Fruit fly (Drosophila melanogaster) whole organism: ENCODE results near the gene scny.

Source experiments
- CG8478 ChIP-seq: fragments of >200 bp; optimal IDR thresholded peaks from 2 replicates; lab custom pipeline; 2018; ENCODE audit warnings: inconsistent platforms
- EcR ChIP-seq, 2 experiments: fragments of >200 bp; optimal IDR thresholded peaks; 2 replicates each; lab custom pipeline; 2017; ENCODE audit warnings: missing biosample characterization in 2 of 2, missing genetic modification characterization in 2 of 2, missing genetic modification reagents in 2 of 2
- pan ChIP-seq: fragments of >200 bp; optimal IDR thresholded peaks from 2 replicates; lab custom pipeline; 2017

DNA sequence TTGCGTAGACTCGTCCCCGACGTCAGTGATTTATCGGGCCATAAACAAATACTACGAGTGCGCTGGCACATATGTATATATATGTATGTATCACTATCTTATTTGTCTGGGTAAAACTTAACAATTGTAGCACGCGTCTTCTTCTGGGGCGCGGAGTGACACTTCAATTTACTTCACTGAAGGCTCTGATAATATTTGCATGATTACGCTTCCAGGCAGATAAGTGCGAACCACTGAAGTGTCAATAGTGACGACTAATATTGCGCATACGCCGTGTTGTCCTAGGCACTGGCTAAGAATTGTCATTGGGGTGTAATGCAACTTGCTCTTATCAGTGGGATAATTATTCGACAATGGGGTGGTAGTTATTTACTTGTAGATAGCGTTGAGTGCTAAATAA is 52.7 kb downstream of the scny start:
- TF ChIP-seq CG8478 (lab: Kevin White, UChicago), result no peak
- no peak for TF ChIP-seq pan (lab: Kevin White, UChicago)
- no peak for TF ChIP-seq EcR (GFP tag; optimal IDR thresholded peaks at IDR 0.05; lab: Kevin White, UChicago)
